Worm (Caenorhabditis elegans): ENCODE measurements around the gene F54D10.9.
A peak's percentile ranks its signal among the peaks of the same experiment; 100 is the strongest.

F54D10.9 gene

DNA sequence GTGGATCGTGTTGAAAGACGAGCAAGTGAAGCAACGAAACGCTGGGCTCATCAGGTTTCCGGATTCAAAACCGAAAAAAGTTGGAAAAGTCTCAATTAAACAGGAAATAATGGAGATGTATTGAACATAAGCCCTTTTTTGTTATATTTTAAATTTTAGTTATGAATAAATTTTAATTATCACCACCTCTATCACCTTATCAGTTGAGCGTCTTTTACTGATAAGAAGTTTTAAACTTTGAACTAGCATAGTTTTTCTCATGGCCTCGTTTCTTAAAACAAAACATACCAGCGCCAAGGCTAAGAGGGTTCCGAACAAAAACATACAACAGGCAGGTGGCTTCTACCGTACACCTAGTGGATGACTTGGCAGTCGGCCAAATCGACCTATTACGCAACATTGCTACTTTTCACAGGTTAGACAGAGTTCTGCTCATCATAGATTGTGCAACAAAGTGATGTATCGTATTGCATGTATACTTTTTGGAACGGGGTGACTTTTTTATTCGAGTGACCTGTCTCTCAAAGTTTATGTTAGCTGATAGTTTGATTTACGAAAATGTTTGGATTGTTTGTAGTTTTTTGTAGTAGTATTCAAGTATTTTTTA lies 43.8 kb downstream of the F54D10.9 start:
- TF ChIP-seq fos-1 (tag; optimal IDR thresholded peaks at IDR 0.05) (peak; percentile 49), unc-39 (tag; optimal IDR thresholded peaks at IDR 0.05) (no peak)

- TF ChIP-seq unc-39 (tag; optimal IDR thresholded peaks at IDR 0.05) = no peak
- no peak for TF ChIP-seq sem-4 (tag; optimal IDR thresholded peaks at IDR 0.05)
- no peak for TF ChIP-seq blmp-1 (tag; optimal IDR thresholded peaks at IDR 0.05; ENCODE audit: insufficient read depth)
- TF ChIP-seq dmd-4 (tag; optimal IDR thresholded peaks at IDR 0.05) = no peak
Observed at ce11 chrII:3787151-3787550, 45.1 kb downstream of the F54D10.9 start, which contains the start of gene T24E12.13. Gene T24E12.13, plus strand, starts transcription at chrII:3787451.

DNA sequence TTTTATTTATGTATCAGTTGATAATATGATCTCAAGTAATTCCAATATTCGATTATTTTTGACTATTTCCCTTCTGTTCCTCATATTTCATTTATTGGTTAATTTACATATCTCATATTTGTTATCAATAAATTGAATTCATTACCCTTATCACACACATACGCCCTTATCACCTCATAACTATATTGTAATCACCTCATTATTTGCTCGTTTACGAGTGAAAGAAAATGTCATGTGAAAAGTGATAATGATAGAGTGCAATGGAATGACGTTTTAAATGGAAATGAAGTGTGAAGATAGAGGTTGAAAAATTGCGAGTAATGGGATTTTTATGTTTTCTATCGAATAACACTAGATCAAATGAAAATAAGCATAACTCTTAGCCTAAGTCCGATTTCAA lies 45.7 kb downstream of the F54D10.9 start:
- TF ChIP-seq sma-9 (GFP tag; optimal IDR thresholded peaks at IDR 0.05) (peak; percentile 78), sma-9 (tag; optimal IDR thresholded peaks at IDR 0.05) (no peak), elt-1 (tag; optimal IDR thresholded peaks at IDR 0.05) (no peak), unc-55 (GFP tag; optimal IDR thresholded peaks at IDR 0.05) (no peak), R02D3.7 (tag; optimal IDR thresholded peaks at IDR 0.05) (no peak), mab-5 (tag; optimal IDR thresholded peaks at IDR 0.05) (no peak), fos-1 (tag; optimal IDR thresholded peaks at IDR 0.05) (peak; percentile 100), gmeb-1 (tag; optimal IDR thresholded peaks at IDR 0.05) (peak; percentile 64), sma-3 (GFP tag; optimal IDR thresholded peaks at IDR 0.05) (peak; percentile 27), unc-62 (GFP tag; optimal IDR thresholded peaks at IDR 0.05) (no peak), unc-39 (tag; optimal IDR thresholded peaks at IDR 0.05) (no peak), zag-1 (tag; optimal IDR thresholded peaks at IDR 0.05) (no peak), skn-1 (tag; optimal IDR thresholded peaks at IDR 0.05) (peak; percentile 93), mdl-1 (tag; optimal IDR thresholded peaks at IDR 0.05) (no peak), nhr-237 (tag; optimal IDR thresholded peaks at IDR 0.05) (no peak), crh-2 (tag; optimal IDR thresholded peaks at IDR 0.05) (peak; percentile 78), nhr-12 (tag; optimal IDR thresholded peaks at IDR 0.05) (no peak), egl-27 (tag; optimal IDR thresholded peaks at IDR 0.05) (peak; percentile 80), lsy-2 (tag; optimal IDR thresholded peaks at IDR 0.05) (no peak), nhr-77 (tag; optimal IDR thresholded peaks at IDR 0.05) (no peak)

- no peak for TF ChIP-seq blmp-1 (tag; optimal IDR thresholded peaks at IDR 0.05; ENCODE audit: insufficient read depth)
- no peak for TF ChIP-seq lsy-2 (tag; optimal IDR thresholded peaks at IDR 0.05)
- no peak for TF ChIP-seq lin-11 (tag; optimal IDR thresholded peaks at IDR 0.05)
- TF ChIP-seq elt-3 (tag; optimal IDR thresholded peaks at IDR 0.05) = no peak
- no peak for TF ChIP-seq Y55F3AM.14 (GFP tag; optimal IDR thresholded peaks at IDR 0.05)
- no peak for TF ChIP-seq unc-39 (tag; optimal IDR thresholded peaks at IDR 0.05)
Observed at ce11 chrII:3785756-3786155, 46.5 kb downstream of the F54D10.9 start.

ce11 chrII:3785257-3785656 lies 47.0 kb downstream of the F54D10.9 start, which contains the start of gene T24E12.1:
Gene T24E12.1, plus strand, starts transcription at chrII:3785557.
- TF ChIP-seq C34F6.9 (tag; optimal IDR thresholded peaks at IDR 0.05) (no peak), skn-1 (tag; optimal IDR thresholded peaks at IDR 0.05) (no peak), nhr-77 (tag; optimal IDR thresholded peaks at IDR 0.05) (no peak), lin-11 (tag; optimal IDR thresholded peaks at IDR 0.05) (no peak), ZK546.5 (tag; optimal IDR thresholded peaks at IDR 0.05) (no peak), aly-2 (tag; optimal IDR thresholded peaks at IDR 0.05) (no peak), nhr-25 (tag; optimal IDR thresholded peaks at IDR 0.05) (no peak), ceh-82 (tag; optimal IDR thresholded peaks at IDR 0.05) (no peak), ama-1 (optimal IDR thresholded peaks at IDR 0.05) (no peak)

- TF ChIP-seq sma-3 (GFP tag; optimal IDR thresholded peaks at IDR 0.05) (no peak), elt-1 (tag; optimal IDR thresholded peaks at IDR 0.05) (no peak), gmeb-1 (tag; optimal IDR thresholded peaks at IDR 0.05) (no peak), peb-1 (tag; optimal IDR thresholded peaks at IDR 0.05) (no peak), C34F6.9 (tag; optimal IDR thresholded peaks at IDR 0.05) (no peak), nhr-21 (tag; optimal IDR thresholded peaks at IDR 0.05) (no peak), lin-11 (tag; optimal IDR thresholded peaks at IDR 0.05) (no peak), ZK546.5 (tag; optimal IDR thresholded peaks at IDR 0.05) (no peak), ztf-1 (GFP tag; conservative IDR thresholded peaks at IDR 0.05) (no peak)
Observed at ce11 chrII:3782309-3783000, 49.8 kb downstream of the F54D10.9 start, which contains the start of gene T24E12.2. Gene T24E12.2, plus strand, starts transcription at chrII:3782950.

Measured in whole organism, L2 larva.